Worm (Caenorhabditis elegans) whole organism, young adult: ENCODE results near the gene ced-6.

Experiments
- K12H6.12 ChIP-seq: fragments of 200-800 bp; sonication (Bioruptor generic); optimal IDR thresholded peaks from 2 replicates; lab custom pipeline; 2018; ENCODE audit warnings: mild to moderate bottlenecking, missing genetic modification characterization, missing compliant biosample characterization
- ama-1 ChIP-seq, 3 experiments: fragments of 150-350 bp in 1 of 3; sonication (generic microtip) in 2 of 3; optimal IDR thresholded peaks; 2 replicates each; lab custom pipeline; 2014 to 2018; ENCODE audit warnings: missing biosample characterization in 2 of 3, missing genetic modification characterization in 2 of 3, missing genetic modification reagents in 2 of 3
- hmg-1.2 ChIP-seq: fragments of 200-800 bp; sonication (Bioruptor generic); IDR thresholded peaks from 2 replicates; pipeline ENCODE4 v1.3.6; 2022; ENCODE audit warnings: missing genetic modification reagents, missing genetic modification characterization, missing compliant biosample characterization

ce11 chrIII:5586925-5587324 lies 8.6 kb upstream of the ced-6 start, which contains the start of gene F56D2.2:
- TF ChIP-seq hmg-1.2 (GFP tag; lab: Robert Waterston, UW) (no peak), ama-1 (optimal IDR thresholded peaks at IDR 0.05; lab: Kevin White, UChicago) (no peak), ama-1 (GFP tag; optimal IDR thresholded peaks at IDR 0.05; lab: Kevin White, UChicago) (no peak), K12H6.12 (tag; lab: Kevin White, UChicago) (no peak)
